Fruit fly (Drosophila melanogaster) whole organism, wandering third instar larva: ENCODE data around the gene CG13300.

Experiments used
- CG9705 ChIP-seq: fragments of 200-800 bp; sonication (Bioruptor generic); optimal IDR thresholded peaks from 2 replicates; lab custom pipeline; 2018; ENCODE audit warnings: missing biosample characterization, mild to moderate bottlenecking, missing genetic modification characterization
- CrebA ChIP-seq: fragments of 200-800 bp; sonication (Bioruptor generic); optimal IDR thresholded peaks from 2 replicates; lab custom pipeline; 2016; ENCODE audit warnings: missing biosample characterization, mild to moderate bottlenecking, missing genetic modification characterization, borderline replicate concordance
- Mio ChIP-seq: sonication (Bioruptor generic); optimal IDR thresholded peaks from 2 replicates; lab custom pipeline; 2016; ENCODE audit warnings: missing biosample characterization, missing genetic modification characterization
- Sp1 ChIP-seq: fragments of 200-800 bp; sonication (Bioruptor generic); optimal IDR thresholded peaks from 3 replicates; lab custom pipeline; 2019; ENCODE audit warnings: missing biosample characterization, mild to moderate bottlenecking, missing genetic modification characterization, moderate library complexity
- br ChIP-seq: fragments of 200-800 bp; sonication (Bioruptor generic); optimal IDR thresholded peaks from 2 replicates; lab custom pipeline; 2016; ENCODE audit warnings: missing biosample characterization, missing genetic modification characterization
- brk ChIP-seq: fragments of 200-800 bp; sonication (Bioruptor generic); optimal IDR thresholded peaks from 2 replicates; lab custom pipeline; 2016; ENCODE audit warnings: missing biosample characterization, mild to moderate bottlenecking, missing genetic modification characterization
- jim ChIP-seq: fragments of 175-275, 200-325 bp; sonication (Bioruptor generic); optimal IDR thresholded peaks from 2 replicates; lab custom pipeline; 2016; ENCODE audit warnings: missing biosample characterization, mild to moderate bottlenecking, missing genetic modification characterization
- lola ChIP-seq: fragments of >200 bp; optimal IDR thresholded peaks from 2 replicates; lab custom pipeline; 2017; ENCODE audit warnings: missing biosample characterization, missing genetic modification characterization
- pan ChIP-seq: fragments of >200 bp; optimal IDR thresholded peaks from 2 replicates; lab custom pipeline; 2017
- psq ChIP-seq: fragments of 200-800 bp; sonication (Bioruptor generic); optimal IDR thresholded peaks from 3 replicates; lab custom pipeline; 2017; ENCODE audit warnings: missing biosample characterization, mild to moderate bottlenecking, missing genetic modification characterization, moderate library complexity

- TF ChIP-seq psq (GFP tag; lab: Kevin White, UChicago), result no peak
- TF ChIP-seq Sp1 (GFP tag; lab: Kevin White, UChicago), result no peak
- no peak for TF ChIP-seq CrebA (GFP tag; lab: Kevin White, UChicago)
- no peak for TF ChIP-seq brk (GFP tag; lab: Kevin White, UChicago)
- TF ChIP-seq lola (GFP tag; lab: Kevin White, UChicago), result no peak
- TF ChIP-seq br (GFP tag; lab: Kevin White, UChicago), result no peak
- no peak for TF ChIP-seq Mio (GFP tag; lab: Kevin White, UChicago)
- no peak for TF ChIP-seq jim (GFP tag; lab: Kevin White, UChicago)
- no peak for TF ChIP-seq CG9705 (GFP tag; lab: Kevin White, UChicago)
- TF ChIP-seq pan (lab: Kevin White, UChicago), result no peak
These were observed 47.3 kb downstream of the CG13300 start for dm6 chr3L:6304859-6305258.
